Worm (Caenorhabditis elegans): ENCODE measurements around the gene F41G3.6.

DNA sequence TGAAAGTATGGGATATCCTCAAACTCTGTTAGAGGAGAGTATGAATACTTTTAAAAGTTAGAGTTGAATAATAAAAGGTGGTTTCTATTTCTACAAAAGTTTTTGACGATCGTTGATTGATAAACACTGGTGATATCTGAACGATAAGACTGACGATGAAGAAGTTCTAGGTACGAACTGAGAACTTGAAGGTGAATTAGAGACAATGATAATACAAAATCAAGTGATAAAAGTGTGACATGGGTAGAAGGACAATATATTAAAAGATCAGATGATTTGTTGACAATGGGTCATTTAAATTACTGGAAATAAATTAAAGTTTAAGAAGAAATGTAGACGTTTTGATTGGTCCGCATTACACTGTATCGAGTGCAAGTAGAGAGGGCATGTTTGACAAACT is 47.3 kb upstream of the F41G3.6 start, which contains the start of gene C18H9.5:
- TF ChIP-seq fkh-10 (GFP tag; optimal IDR thresholded peaks at IDR 0.05) = no peak
- no peak for TF ChIP-seq ets-4 (tag; optimal IDR thresholded peaks at IDR 0.05)
- TF ChIP-seq ama-1 (optimal IDR thresholded peaks at IDR 0.05) = no peak
- TF ChIP-seq pqm-1 (tag; optimal IDR thresholded peaks at IDR 0.05) = no peak
- no peak for TF ChIP-seq ceh-48 (tag; optimal IDR thresholded peaks at IDR 0.05)
- no peak for TF ChIP-seq F13H6.1 (tag; optimal IDR thresholded peaks at IDR 0.05)
- TF ChIP-seq fax-1 (tag; optimal IDR thresholded peaks at IDR 0.05) = no peak
- TF ChIP-seq gmeb-2 (tag; optimal IDR thresholded peaks at IDR 0.05) = no peak
- no peak for TF ChIP-seq nhr-11 (tag; optimal IDR thresholded peaks at IDR 0.05)
- TF ChIP-seq ref-2 (tag; optimal IDR thresholded peaks at IDR 0.05) = no peak
- TF ChIP-seq ceh-9 (tag; optimal IDR thresholded peaks at IDR 0.05) = no peak
- TF ChIP-seq rnt-1 (tag; optimal IDR thresholded peaks at IDR 0.05) = no peak
- no peak for TF ChIP-seq nfya-1 (tag; optimal IDR thresholded peaks at IDR 0.05)
- TF ChIP-seq dmd-4 (tag; optimal IDR thresholded peaks at IDR 0.05; ENCODE audit: borderline replicate concordance) = no peak
